Fruit fly (Drosophila melanogaster) whole organism: ENCODE measurements around the gene CG12347.

ENCODE experiments used
- CG8478 ChIP-seq: fragments of >200 bp; optimal IDR thresholded peaks from 2 replicates; lab custom pipeline; 2018; ENCODE audit warnings: inconsistent platforms
- Dll ChIP-seq: fragments of >200 bp; optimal IDR thresholded peaks from 2 replicates; lab custom pipeline; 2017
- EcR ChIP-seq, 2 experiments: fragments of >200 bp; optimal IDR thresholded peaks; 2 replicates each; lab custom pipeline; 2017; ENCODE audit warnings: missing biosample characterization in 2 of 2, missing genetic modification characterization in 2 of 2, missing genetic modification reagents in 2 of 2
- pan ChIP-seq: fragments of >200 bp; optimal IDR thresholded peaks from 2 replicates; lab custom pipeline; 2017
- psq ChIP-seq: fragments of >200 bp; optimal IDR thresholded peaks from 2 replicates; lab custom pipeline; 2017
- usp ChIP-seq: fragments of >200 bp; optimal IDR thresholded peaks from 2 replicates; lab custom pipeline; 2017; ENCODE audit warnings: missing biosample characterization, missing genetic modification characterization, mixed read lengths

The CG12347 gene

DNA sequence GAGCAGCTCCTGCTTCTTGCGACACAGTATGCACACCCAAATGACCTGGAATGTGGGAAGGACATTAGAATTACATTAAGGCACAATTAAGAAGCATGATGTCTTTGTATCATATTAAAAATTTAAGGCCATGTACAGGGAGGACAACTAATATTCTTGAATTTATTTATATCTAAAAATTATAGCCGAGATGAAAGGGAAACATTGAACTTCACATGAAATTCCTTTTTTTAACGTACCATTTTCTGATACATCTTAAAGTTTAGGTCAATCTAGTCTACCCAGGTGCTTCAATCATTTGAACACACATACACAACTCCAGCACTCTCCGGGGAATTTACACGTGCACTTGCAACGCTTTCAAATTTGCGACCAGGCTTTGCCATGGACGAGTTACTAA, at the start of gene CG12347:
CG12347 (plus strand) TSS at position 301 of the 400 bp plus-strand sequence.
- TF ChIP-seq psq (lab: Kevin White, UChicago) (no peak), pan (lab: Kevin White, UChicago) (no peak), Dll (lab: Kevin White, UChicago) (no peak), CG8478 (lab: Kevin White, UChicago) (no peak), usp (GFP tag; lab: Kevin White, UChicago) (no peak), EcR (GFP tag; optimal IDR thresholded peaks at IDR 0.05; lab: Kevin White, UChicago) (no peak)

DNA sequence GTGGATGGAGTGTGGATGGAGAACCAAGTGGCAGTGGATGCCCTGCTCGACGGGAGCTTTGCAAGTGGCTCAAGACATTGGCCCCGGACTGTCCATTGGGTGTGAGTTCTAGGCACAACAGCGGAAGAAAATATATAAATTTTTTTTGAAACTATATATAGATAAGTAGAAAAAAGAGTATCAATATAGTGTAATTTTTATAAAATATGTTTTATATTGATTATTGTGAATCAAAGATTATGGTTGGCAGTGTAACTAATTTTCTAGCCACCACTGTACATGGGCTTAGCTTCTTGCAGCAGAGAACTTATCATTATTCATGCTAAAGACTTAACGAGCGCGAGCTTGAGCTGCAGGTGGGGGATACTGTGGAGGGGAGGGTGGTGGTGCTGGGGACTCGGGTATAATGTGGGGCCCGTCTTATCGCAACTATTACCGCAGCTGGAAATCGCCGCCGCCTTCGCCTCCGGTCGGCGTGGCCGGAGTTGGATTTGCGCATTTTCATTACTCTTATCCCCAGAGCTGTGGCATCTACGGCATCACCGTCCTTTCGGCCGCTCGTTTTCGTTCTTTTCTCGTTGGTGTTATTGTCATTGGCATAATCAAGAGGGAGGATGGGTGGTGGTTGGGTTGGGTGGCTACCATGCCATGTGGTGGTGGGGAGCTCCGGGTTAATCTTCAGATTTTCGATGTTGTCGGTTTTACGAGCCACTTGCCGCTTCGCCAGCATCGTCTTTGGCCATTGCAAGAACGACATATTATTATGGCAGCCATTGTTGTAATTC, 44.2 kb upstream of the CG12347 start:
- TF ChIP-seq psq (lab: Kevin White, UChicago), result no peak
- no peak for TF ChIP-seq CG8478 (lab: Kevin White, UChicago)
- no peak for TF ChIP-seq Dll (lab: Kevin White, UChicago)
- no peak for TF ChIP-seq EcR (GFP tag; optimal IDR thresholded peaks at IDR 0.05; lab: Kevin White, UChicago)
- no peak for TF ChIP-seq usp (GFP tag; lab: Kevin White, UChicago)

DNA sequence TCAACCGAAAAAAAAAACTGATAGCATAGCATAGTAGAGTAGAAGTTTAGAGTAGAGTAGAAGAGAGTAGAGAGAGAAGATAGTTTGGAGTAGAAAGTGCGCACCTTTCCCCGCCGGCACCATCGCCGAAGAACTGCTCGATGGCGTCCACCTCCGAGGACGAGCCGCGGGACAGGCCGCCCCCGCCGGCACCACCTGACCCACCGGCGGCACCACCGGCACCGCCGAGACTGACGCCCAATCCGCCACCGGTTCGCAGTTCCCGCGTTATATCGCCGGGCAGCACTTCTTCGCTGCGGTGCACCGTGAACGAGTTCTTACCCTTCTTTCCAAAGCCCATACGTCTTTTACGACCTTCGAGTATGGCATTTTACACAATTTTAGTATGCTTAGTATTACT, 25.2 kb upstream of the CG12347 start:
- TF ChIP-seq Dll (lab: Kevin White, UChicago) (no peak), psq (lab: Kevin White, UChicago) (no peak), usp (GFP tag; lab: Kevin White, UChicago) (no peak), pan (lab: Kevin White, UChicago) (no peak), CG8478 (lab: Kevin White, UChicago) (no peak), EcR (GFP tag; optimal IDR thresholded peaks at IDR 0.05; lab: Kevin White, UChicago) (no peak)

DNA sequence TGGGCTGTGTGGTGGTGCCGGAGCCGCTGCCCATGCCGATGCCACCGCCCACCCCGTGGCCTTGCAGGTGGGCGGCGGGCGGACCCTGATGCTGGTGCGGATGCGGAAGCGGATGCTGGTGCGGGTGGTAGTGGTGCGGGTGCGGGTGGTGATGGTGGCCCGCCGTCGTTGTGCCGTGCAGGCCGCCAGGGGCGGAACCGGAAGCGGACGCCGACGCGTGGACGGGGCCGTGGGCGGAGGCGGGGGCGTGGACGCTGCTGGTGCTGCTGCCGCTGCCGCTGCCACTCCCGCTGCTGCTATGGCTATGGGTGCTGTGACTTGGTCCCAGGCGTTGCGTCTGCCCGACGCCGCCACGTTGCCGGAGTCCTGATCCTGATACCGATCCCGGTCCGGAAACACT, 15.2 kb upstream of the CG12347 start:
- TF ChIP-seq pan (lab: Kevin White, UChicago) (no peak), psq (lab: Kevin White, UChicago) (no peak), EcR (GFP tag; optimal IDR thresholded peaks at IDR 0.05; lab: Kevin White, UChicago) (no peak)

DNA sequence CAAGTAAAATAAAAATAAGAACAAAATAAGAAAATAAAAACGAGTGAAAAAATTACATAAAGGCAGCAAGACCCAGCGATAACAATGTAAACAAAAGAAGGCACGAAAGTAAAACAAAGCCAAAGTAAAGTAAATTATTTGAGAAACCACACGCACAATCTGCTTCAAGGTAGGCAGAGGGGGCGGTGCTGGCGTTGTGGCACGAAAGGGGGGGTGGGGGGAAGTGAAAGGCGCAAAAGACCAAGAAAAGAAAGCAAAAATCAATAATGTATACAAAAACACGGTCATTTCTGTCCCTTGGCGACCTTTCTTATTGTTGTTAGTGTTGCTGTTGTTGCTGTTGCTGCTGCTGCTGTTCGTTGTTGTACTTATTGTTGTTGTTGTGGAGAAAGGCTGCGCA, 9.0 kb upstream of the CG12347 start:
- TF ChIP-seq Dll (lab: Kevin White, UChicago), result no peak
- no peak for TF ChIP-seq usp (GFP tag; lab: Kevin White, UChicago)
- TF ChIP-seq EcR (GFP tag; optimal IDR thresholded peaks at IDR 0.05; lab: Kevin White, UChicago), result no peak
- no peak for TF ChIP-seq pan (lab: Kevin White, UChicago)
- no peak for TF ChIP-seq CG8478 (lab: Kevin White, UChicago)
- TF ChIP-seq psq (lab: Kevin White, UChicago), result no peak

DNA sequence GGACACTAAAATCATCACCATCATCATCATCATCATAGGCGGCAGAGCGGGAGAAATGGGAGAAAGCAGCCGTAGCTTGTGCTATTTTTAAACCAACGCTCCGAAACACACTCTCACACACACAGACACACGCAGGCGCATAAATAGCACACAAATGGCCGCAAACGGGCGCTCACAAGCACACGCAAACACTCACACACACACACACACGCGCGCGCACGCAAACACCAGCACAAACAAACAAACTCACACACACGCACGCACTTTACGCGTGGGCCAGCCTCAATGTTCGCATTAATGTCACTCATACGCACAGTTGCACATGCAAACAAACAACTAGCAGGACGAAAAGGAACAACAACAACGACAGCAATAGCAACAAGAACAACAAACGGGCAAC, 8.4 kb upstream of the CG12347 start:
- TF ChIP-seq Dll (lab: Kevin White, UChicago) (no peak), psq (lab: Kevin White, UChicago) (no peak), EcR (GFP tag; optimal IDR thresholded peaks at IDR 0.05; lab: Kevin White, UChicago) (no peak), usp (GFP tag; lab: Kevin White, UChicago) (no peak), pan (lab: Kevin White, UChicago) (no peak), CG8478 (lab: Kevin White, UChicago) (no peak)

DNA sequence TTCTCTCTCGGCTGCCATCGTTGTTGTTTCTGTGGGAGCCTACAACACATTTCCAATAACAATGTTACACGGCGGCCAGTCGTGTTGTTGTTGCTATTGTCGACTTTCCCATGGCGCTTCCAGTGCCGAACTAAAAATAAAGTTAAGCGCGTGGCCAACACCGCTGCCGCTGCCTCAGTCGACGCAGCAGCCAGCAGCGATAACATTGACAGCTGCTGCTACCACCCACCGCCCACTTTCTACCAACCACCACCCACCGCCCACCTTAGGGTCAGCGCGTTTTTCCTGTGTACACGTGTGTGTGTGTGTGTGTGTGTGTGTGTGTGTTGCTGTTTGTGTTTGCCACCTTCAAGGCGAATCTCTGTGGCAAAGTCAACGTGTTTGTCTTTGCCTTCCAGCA, 5.2 kb upstream of the CG12347 start:
- TF ChIP-seq Dll (lab: Kevin White, UChicago), result no peak
- TF ChIP-seq CG8478 (lab: Kevin White, UChicago), result no peak
- no peak for TF ChIP-seq psq (lab: Kevin White, UChicago)
- no peak for TF ChIP-seq EcR (GFP tag; optimal IDR thresholded peaks at IDR 0.05; lab: Kevin White, UChicago)
- TF ChIP-seq usp (GFP tag; lab: Kevin White, UChicago), result no peak

DNA sequence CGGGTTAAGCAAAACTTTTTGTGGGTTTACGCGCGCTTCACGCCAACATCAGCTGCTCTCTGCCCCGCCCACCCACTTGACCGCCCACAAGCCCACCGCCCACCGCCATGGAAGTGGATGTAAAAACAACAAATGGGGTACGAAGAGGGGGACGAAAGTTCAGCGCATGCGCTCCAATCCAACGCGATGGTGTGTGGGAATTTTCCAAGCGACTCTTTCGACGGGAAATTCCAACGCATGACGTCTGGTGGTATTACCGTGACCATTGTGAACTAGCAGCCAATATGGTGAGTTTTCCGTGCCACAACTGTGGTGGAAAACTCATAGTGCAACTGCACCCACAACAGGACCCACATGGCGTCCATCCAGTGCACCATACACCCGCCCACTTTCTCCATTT, 4.0 kb upstream of the CG12347 start:
- TF ChIP-seq CG8478 (lab: Kevin White, UChicago) (no peak), psq (lab: Kevin White, UChicago) (no peak), pan (lab: Kevin White, UChicago) (no peak), EcR (GFP tag; optimal IDR thresholded peaks at IDR 0.05; lab: Kevin White, UChicago) (no peak), Dll (lab: Kevin White, UChicago) (no peak), usp (GFP tag; lab: Kevin White, UChicago) (no peak)

DNA sequence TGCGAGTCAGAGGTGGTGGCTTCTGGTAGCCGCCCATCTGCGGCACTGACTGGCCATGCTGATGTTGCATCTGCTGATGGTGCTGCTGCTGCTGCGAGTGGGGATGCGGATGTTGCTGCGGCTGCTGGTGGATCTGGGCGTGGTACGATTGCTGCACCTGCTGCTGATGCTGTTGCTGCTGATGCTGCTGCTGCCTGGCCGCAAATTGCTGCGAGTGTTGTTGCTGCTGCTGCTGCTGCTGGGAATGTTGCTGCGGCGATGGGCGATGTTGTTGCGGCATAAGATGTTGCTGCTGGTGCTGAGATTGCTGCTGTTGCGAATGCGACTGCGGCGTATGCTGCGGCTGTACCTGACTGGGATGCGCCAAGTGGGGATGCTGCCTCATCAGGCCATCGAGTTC, 1.1 kb upstream of the CG12347 start:
- TF ChIP-seq EcR (GFP tag; optimal IDR thresholded peaks at IDR 0.05; lab: Kevin White, UChicago), result no peak
- no peak for TF ChIP-seq pan (lab: Kevin White, UChicago)
- no peak for TF ChIP-seq usp (GFP tag; lab: Kevin White, UChicago)
- TF ChIP-seq Dll (lab: Kevin White, UChicago), result no peak
- no peak for TF ChIP-seq psq (lab: Kevin White, UChicago)
- TF ChIP-seq CG8478 (lab: Kevin White, UChicago), result no peak

DNA sequence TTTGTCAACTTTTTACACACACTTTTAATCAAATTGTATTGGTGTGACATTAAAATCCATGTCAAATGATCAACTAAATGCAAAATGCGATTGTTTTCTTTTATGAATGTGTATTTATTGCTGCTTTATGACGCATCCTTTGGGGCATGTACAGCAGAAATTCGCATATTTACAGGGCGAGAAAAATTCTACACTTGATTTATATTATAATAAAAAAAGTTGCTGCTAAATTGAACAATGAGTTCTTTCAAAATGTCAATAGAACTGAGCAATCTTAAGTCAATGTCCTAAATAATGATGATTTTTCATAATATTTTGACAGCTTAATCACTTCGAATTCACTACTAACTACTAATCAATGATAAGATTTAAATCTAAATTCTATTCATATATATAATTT, 4.8 kb downstream of the CG12347 start, which contains the start of gene CG43445:
CG43445 (plus strand) TSS at position 301 of the 400 bp plus-strand sequence.
- TF ChIP-seq psq (lab: Kevin White, UChicago) (no peak), CG8478 (lab: Kevin White, UChicago) (no peak)

DNA sequence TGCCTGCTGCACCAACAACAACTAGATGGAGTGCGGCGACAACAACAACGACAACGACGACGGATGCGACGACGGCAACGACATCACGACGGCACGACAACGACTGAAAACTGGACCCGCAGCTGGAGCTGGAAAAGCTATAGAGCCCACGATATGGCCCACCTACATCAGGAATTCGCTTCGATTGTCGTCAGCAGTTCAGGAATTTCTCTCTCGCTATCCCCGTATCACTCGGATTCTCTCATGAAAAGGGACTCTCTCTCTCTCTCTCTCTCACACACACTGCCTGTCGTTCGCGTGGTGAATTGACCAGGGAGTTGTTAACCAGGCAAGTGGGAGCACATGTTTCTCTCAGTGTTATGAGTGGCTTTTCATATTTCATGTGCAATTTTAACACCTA, 10.2 kb downstream of the CG12347 start, which contains the start of gene Rim:
Rim (minus strand) TSS at position 101 of the 400 bp plus-strand sequence.
- TF ChIP-seq pan (lab: Kevin White, UChicago), result no peak
- no peak for TF ChIP-seq psq (lab: Kevin White, UChicago)
- no peak for TF ChIP-seq EcR (GFP tag; optimal IDR thresholded peaks at IDR 0.05; lab: Kevin White, UChicago)
- no peak for TF ChIP-seq CG8478 (lab: Kevin White, UChicago)
- no peak for TF ChIP-seq Dll (lab: Kevin White, UChicago)
- TF ChIP-seq usp (GFP tag; lab: Kevin White, UChicago), result no peak
